Worm (Caenorhabditis elegans) whole organism, late embryonic: ENCODE measurements around the gene ZC395.4.

Source experiments
- F13H6.1 ChIP-seq: sonication (generic microtip); optimal IDR thresholded peaks from 2 replicates; lab custom pipeline; 2016; ENCODE audit warnings: missing genetic modification characterization, missing compliant biosample characterization
- K02D7.2 ChIP-seq: sonication (generic microtip); optimal IDR thresholded peaks from 2 replicates; lab custom pipeline; 2017; ENCODE audit warnings: mild to moderate bottlenecking, missing genetic modification characterization, missing compliant biosample characterization
- K09A11.1 ChIP-seq: sonication (generic microtip); optimal IDR thresholded peaks from 2 replicates; lab custom pipeline; 2017; ENCODE audit warnings: antibody characterized with exemption, mild to moderate bottlenecking, missing genetic modification characterization, missing compliant biosample characterization; ENCODE audit not compliant: insufficient read depth
- T23F11.4 ChIP-seq: fragments of 200-800 bp; sonication (Bioruptor generic); optimal IDR thresholded peaks from 2 replicates; lab custom pipeline; 2018; ENCODE audit warnings: mild to moderate bottlenecking, missing genetic modification characterization, missing compliant biosample characterization
- ceh-14 ChIP-seq: sonication (generic microtip); optimal IDR thresholded peaks from 2 replicates; lab custom pipeline; 2016; ENCODE audit warnings: missing genotype, missing genetic modification characterization, missing compliant biosample characterization
- ceh-19 ChIP-seq: fragments of 200-800 bp; sonication (Bioruptor generic); optimal IDR thresholded peaks from 2 replicates; lab custom pipeline; 2018; ENCODE audit warnings: mild to moderate bottlenecking, missing genetic modification characterization, missing compliant biosample characterization
- ceh-22 ChIP-seq: sonication (generic microtip); optimal IDR thresholded peaks from 2 replicates; lab custom pipeline; 2017; ENCODE audit warnings: missing biosample characterization, missing genetic modification characterization
- ceh-24 ChIP-seq: sonication (generic microtip); optimal IDR thresholded peaks from 2 replicates; lab custom pipeline; 2016; ENCODE audit warnings: mild to moderate bottlenecking, missing genetic modification characterization, missing compliant biosample characterization
- ceh-30 ChIP-seq: fragments of 150-350 bp; optimal IDR thresholded peaks from 2 replicates; lab custom pipeline; 2014; ENCODE audit warnings: missing biosample characterization, missing genetic modification characterization
- ceh-31 ChIP-seq: sonication (generic microtip); optimal IDR thresholded peaks from 2 replicates; lab custom pipeline; 2016; ENCODE audit warnings: missing genetic modification characterization, missing compliant biosample characterization
- ceh-34 ChIP-seq: sonication (generic microtip); optimal IDR thresholded peaks from 2 replicates; lab custom pipeline; 2016; ENCODE audit warnings: mild to moderate bottlenecking, missing genetic modification characterization, missing compliant biosample characterization
- ceh-45 ChIP-seq: fragments of 200-800 bp; sonication (Bioruptor generic); IDR thresholded peaks from 2 replicates; pipeline ENCODE4 v1.3.6; 2022; ENCODE audit warnings: missing genetic modification reagents, missing genetic modification characterization, missing compliant biosample characterization
- ceh-48 ChIP-seq: sonication (generic microtip); optimal IDR thresholded peaks from 2 replicates; lab custom pipeline; 2016; ENCODE audit warnings: missing genetic modification characterization, inconsistent platforms, missing compliant biosample characterization
- ceh-6 ChIP-seq: fragments of 200-800 bp; sonication (Bioruptor generic); optimal IDR thresholded peaks from 2 replicates; lab custom pipeline; 2018; ENCODE audit warnings: mild to moderate bottlenecking, missing genetic modification characterization, missing compliant biosample characterization
- ceh-9 ChIP-seq: sonication (generic microtip); optimal IDR thresholded peaks from 2 replicates; lab custom pipeline; 2016; ENCODE audit warnings: mild to moderate bottlenecking, missing genetic modification characterization, inconsistent platforms, missing compliant biosample characterization
- che-1 ChIP-seq: sonication (generic microtip); optimal IDR thresholded peaks from 2 replicates; lab custom pipeline; 2016; ENCODE audit warnings: mild to moderate bottlenecking, missing genetic modification characterization, missing compliant biosample characterization
- dve-1 ChIP-seq: sonication (generic microtip); optimal IDR thresholded peaks from 2 replicates; lab custom pipeline; 2017; ENCODE audit warnings: antibody characterized with exemption, mild to moderate bottlenecking, missing genetic modification characterization, missing compliant biosample characterization
- elt-2 ChIP-seq: sonication (generic microtip); optimal IDR thresholded peaks from 2 replicates; lab custom pipeline; 2016; ENCODE audit warnings: missing genetic modification reagents, missing genetic modification characterization, missing compliant biosample characterization
- elt-4 ChIP-seq: sonication (generic microtip); optimal IDR thresholded peaks from 2 replicates; lab custom pipeline; 2016; ENCODE audit warnings: missing genetic modification characterization, missing compliant biosample characterization
- ets-4 ChIP-seq: sonication (generic microtip); optimal IDR thresholded peaks from 2 replicates; lab custom pipeline; 2016; ENCODE audit warnings: missing genetic modification characterization, missing compliant biosample characterization
- eyg-1 ChIP-seq: sonication (generic microtip); optimal IDR thresholded peaks from 2 replicates; lab custom pipeline; 2016; ENCODE audit warnings: missing genotype, missing genetic modification characterization, missing compliant biosample characterization
- fax-1 ChIP-seq: sonication (generic microtip); optimal IDR thresholded peaks from 2 replicates; lab custom pipeline; 2016; ENCODE audit warnings: missing genotype, missing genetic modification characterization, missing compliant biosample characterization
- fkh-6 ChIP-seq: sonication (generic microtip); optimal IDR thresholded peaks from 2 replicates; lab custom pipeline; 2016; ENCODE audit warnings: missing genetic modification characterization, missing compliant biosample characterization
- lin-11 ChIP-seq: fragments of 200-800 bp; sonication (Bioruptor generic); optimal IDR thresholded peaks from 2 replicates; lab custom pipeline; 2018; ENCODE audit warnings: mild to moderate bottlenecking, missing genetic modification characterization, missing compliant biosample characterization
- mec-3 ChIP-seq: sonication (generic microtip); optimal IDR thresholded peaks from 2 replicates; lab custom pipeline; 2016; ENCODE audit warnings: borderline replicate concordance, missing genetic modification characterization, missing compliant biosample characterization
- nfya-1 ChIP-seq: sonication (generic microtip); optimal IDR thresholded peaks from 2 replicates; lab custom pipeline; 2017; ENCODE audit warnings: missing genetic modification characterization, mild to moderate bottlenecking, missing compliant biosample characterization, antibody characterized with exemption, moderate library complexity
- nhr-11 ChIP-seq: fragments of 150-350 bp; optimal IDR thresholded peaks from 2 replicates; lab custom pipeline; 2014; ENCODE audit warnings: missing biosample characterization, missing genetic modification characterization
- nhr-232 ChIP-seq: sonication (generic microtip); optimal IDR thresholded peaks from 2 replicates; lab custom pipeline; 2016; ENCODE audit warnings: missing genetic modification characterization, missing compliant biosample characterization
- odd-2 ChIP-seq: sonication (generic microtip); optimal IDR thresholded peaks from 2 replicates; lab custom pipeline; 2017; ENCODE audit warnings: antibody characterized with exemption, mild to moderate bottlenecking, missing genetic modification characterization, missing compliant biosample characterization
- pat-9 ChIP-seq: fragments of 200-800 bp; sonication (Bioruptor generic); optimal IDR thresholded peaks from 2 replicates; lab custom pipeline; 2018; ENCODE audit warnings: mild to moderate bottlenecking, missing genetic modification characterization, moderate library complexity, missing compliant biosample characterization
- pax-1 ChIP-seq: fragments of 150-350 bp; optimal IDR thresholded peaks from 2 replicates; lab custom pipeline; 2014; ENCODE audit warnings: missing biosample characterization, missing genetic modification characterization
- pha-4 ChIP-seq: fragments of 150-350 bp; optimal IDR thresholded peaks from 2 replicates; lab custom pipeline; 2018; ENCODE audit warnings: missing biosample characterization, missing genetic modification reagents, missing genetic modification characterization
- pqm-1 ChIP-seq: sonication (generic microtip); optimal IDR thresholded peaks from 2 replicates; lab custom pipeline; 2016; ENCODE audit warnings: missing genetic modification characterization, missing compliant biosample characterization
- pros-1 ChIP-seq: fragments of 150-350 bp; optimal IDR thresholded peaks from 2 replicates; lab custom pipeline; 2014; ENCODE audit warnings: missing biosample characterization, missing genetic modification reagents, missing genetic modification characterization
- sox-2 ChIP-seq: fragments of 200-800 bp; sonication (Bioruptor generic); IDR thresholded peaks from 2 replicates; pipeline ENCODE4 v1.3.6; 2022; ENCODE audit warnings: missing genetic modification reagents, missing genetic modification characterization, missing compliant biosample characterization
- syd-9 ChIP-seq: sonication (generic microtip); optimal IDR thresholded peaks from 2 replicates; lab custom pipeline; 2016; ENCODE audit warnings: mild to moderate bottlenecking, missing genetic modification characterization, moderate library complexity, missing compliant biosample characterization
- tbx-7 ChIP-seq: sonication (generic microtip); optimal IDR thresholded peaks from 2 replicates; lab custom pipeline; 2016; ENCODE audit warnings: missing genotype, missing genetic modification characterization, missing compliant biosample characterization
- ttx-3 ChIP-seq: sonication (generic microtip); optimal IDR thresholded peaks from 2 replicates; lab custom pipeline; 2016; ENCODE audit warnings: missing genetic modification reagents, missing genetic modification characterization, missing compliant biosample characterization
- unc-42 ChIP-seq: sonication (generic microtip); optimal IDR thresholded peaks from 2 replicates; lab custom pipeline; 2016; ENCODE audit warnings: missing genotype, missing genetic modification characterization, missing compliant biosample characterization
- unc-55 ChIP-seq: sonication (generic microtip); optimal IDR thresholded peaks from 2 replicates; lab custom pipeline; 2017; ENCODE audit warnings: missing biosample characterization, missing genetic modification reagents, missing genetic modification characterization
- unc-86 ChIP-seq: sonication (generic microtip); optimal IDR thresholded peaks from 2 replicates; lab custom pipeline; 2016; ENCODE audit warnings: missing genetic modification characterization, missing compliant biosample characterization
- zip-5 ChIP-seq: sonication (generic microtip); optimal IDR thresholded peaks from 2 replicates; lab custom pipeline; 2016; ENCODE audit warnings: missing genetic modification characterization, missing compliant biosample characterization
- ztf-16 ChIP-seq: sonication (generic microtip); optimal IDR thresholded peaks from 2 replicates; lab custom pipeline; 2017; ENCODE audit warnings: missing genetic modification characterization, missing compliant biosample characterization

Gene ZC395.4

DNA sequence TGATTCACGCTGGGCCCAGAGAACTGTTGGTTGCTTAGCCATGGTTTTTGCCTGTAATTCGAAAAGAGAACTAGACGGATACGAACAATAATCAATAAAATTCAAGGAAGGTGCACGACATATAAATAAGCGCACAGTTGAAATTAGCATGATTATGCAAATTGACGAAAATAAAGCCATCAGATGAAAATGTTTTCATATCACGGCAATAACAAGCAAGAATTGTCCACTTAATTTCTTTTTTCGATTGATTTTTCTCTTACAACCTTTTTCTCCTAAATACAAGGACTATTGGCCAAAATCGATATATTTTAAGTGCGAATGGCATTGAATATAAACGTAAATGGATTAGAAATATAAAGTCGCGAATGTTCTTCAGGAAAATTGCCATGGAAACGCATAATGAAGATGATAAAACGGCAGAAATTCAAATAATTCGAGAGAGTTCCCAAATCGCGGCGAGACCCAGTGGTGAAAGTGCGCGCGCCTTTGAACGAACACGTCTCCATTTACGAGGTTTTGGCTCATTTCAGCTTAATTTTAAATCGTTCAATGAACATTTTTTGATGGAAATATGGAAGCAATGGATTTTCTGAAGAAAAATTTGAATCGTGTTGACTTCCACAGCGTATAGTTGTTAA, 4.9 kb downstream of the ZC395.4 start, which contains the start of the genes daf-41 and toc-1:
Gene daf-41 (minus strand): TSS at position 51 of the 641 bp plus-strand sequence.
Gene toc-1 (plus strand): TSS at position 537 of the 641 bp plus-strand sequence.
- TF ChIP-seq ceh-31 (tag; lab: Kevin White, UChicago) (peak; percentile 44), ets-4 (no peak), ceh-14 (tag; lab: Kevin White, UChicago) (peak; percentile 49), pqm-1 (tag; lab: Kevin White, UChicago) (no peak), ceh-22 (tag; lab: Kevin White, UChicago) (no peak), nfya-1 (tag; lab: Kevin White, UChicago) (peak; percentile 23), unc-42 (tag; lab: Kevin White, UChicago) (peak; percentile 22), ceh-34 (peak; percentile 18), che-1 (tag; lab: Kevin White, UChicago) (no peak), unc-86 (no peak), ceh-24 (tag; lab: Kevin White, UChicago) (no peak), unc-55 (GFP tag; lab: Kevin White, UChicago) (peak; percentile 22), zip-5 (tag; lab: Kevin White, UChicago) (no peak), ceh-45 (GFP tag; lab: Robert Waterston, UW) (no peak), ceh-48 (tag; lab: Kevin White, UChicago) (peak; percentile 4), ttx-3 (no peak), syd-9 (no peak), fkh-6 (tag; lab: Kevin White, UChicago) (no peak), T23F11.4 (GFP tag; lab: Kevin White, UChicago) (no peak), nhr-232 (tag; lab: Kevin White, UChicago) (no peak), ceh-30 (tag; lab: Kevin White, UChicago) (no peak), nhr-11 (tag; lab: Kevin White, UChicago) (no peak)

DNA sequence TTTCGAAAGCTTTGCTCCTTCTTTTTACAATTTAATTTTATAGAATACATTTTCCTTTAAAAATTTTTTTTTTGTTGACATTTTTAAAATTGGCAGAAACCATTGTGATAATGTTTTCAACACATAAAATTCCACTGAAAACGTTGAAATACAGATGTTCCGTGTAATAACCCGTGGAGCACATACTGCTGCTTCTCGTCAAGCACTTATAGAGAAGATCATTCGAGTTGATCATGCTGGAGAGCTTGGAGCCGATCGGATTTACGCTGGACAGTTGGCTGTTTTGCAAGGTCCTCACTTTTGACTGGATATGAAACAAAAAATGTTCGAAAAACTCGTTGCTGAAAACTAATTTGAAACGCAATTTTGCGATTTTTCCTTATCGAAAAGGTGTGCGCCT, 7.8 kb downstream of the ZC395.4 start, which contains the start of gene clk-1:
Gene clk-1 (plus strand): TSS at position 155 of the 400 bp plus-strand sequence.
- TF ChIP-seq K09A11.1 (tag; lab: Kevin White, UChicago), result no peak
- TF ChIP-seq eyg-1, result no peak
- TF ChIP-seq ceh-45 (GFP tag; lab: Robert Waterston, UW), result no peak

- TF ChIP-seq unc-55 (GFP tag; lab: Kevin White, UChicago), result no peak
- TF ChIP-seq ceh-30 (tag; lab: Kevin White, UChicago), result no peak
- no peak for TF ChIP-seq ceh-19 (GFP tag; lab: Kevin White, UChicago)
- no peak for TF ChIP-seq lin-11
- no peak for TF ChIP-seq F13H6.1 (tag; lab: Kevin White, UChicago)
Measured at ce11 chrIII:5280228-5280627, 10.3 kb downstream of the ZC395.4 start.

DNA sequence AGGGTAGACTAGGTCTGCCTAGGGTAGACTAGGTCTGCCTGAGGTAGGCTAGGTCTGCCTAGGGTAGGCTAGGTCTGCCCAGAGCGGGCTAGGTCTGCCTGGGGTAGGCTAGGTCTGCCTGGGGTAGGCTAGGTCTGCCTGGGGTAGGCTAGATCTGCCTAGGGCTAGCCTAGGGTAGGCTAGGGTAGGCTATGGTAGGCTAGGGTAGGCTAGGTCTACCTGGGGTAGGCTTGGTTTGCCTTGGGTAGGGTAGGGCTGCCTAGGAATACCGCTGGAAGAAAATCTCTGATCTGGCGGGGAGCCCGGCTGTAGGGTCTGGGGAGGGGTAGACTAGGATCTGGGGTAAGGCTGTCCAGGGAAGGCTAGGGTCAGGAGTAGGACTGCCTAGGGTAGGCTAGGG, 15.6 kb downstream of the ZC395.4 start:
- TF ChIP-seq unc-42 (tag; lab: Kevin White, UChicago), result no peak
- TF ChIP-seq pqm-1 (tag; lab: Kevin White, UChicago), result no peak
- TF ChIP-seq pha-4 (tag; lab: Kevin White, UChicago), result no peak
- TF ChIP-seq nhr-11 (tag; lab: Kevin White, UChicago), result no peak
- TF ChIP-seq unc-55 (GFP tag; lab: Kevin White, UChicago), result no peak
- TF ChIP-seq K09A11.1 (tag; lab: Kevin White, UChicago), result no peak
- TF ChIP-seq, all 69 proteins: peak for 0

DNA sequence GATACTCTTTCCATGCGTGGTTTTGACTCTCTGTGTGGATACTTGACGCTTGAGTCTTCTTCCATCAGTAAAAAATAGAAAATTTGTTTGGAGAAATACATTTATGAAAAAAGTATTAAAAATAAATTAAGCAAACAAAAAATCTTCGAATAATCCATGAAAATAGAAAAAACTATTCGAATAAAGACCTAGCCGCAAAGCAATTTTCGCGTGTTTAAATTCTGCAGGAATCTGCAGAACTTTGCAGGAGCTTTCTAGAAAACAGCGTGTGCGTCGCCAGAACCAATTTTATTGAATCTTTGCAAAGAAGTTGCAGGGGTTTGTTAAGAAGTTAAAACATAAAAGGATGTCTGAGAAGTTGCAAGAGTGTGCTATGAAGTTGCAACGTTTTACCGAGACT, 16.3 kb downstream of the ZC395.4 start, which contains the start of gene ZC395.11:
Gene ZC395.11 (minus strand): TSS at position 101 of the 400 bp plus-strand sequence.
- TF ChIP-seq unc-42 (tag; lab: Kevin White, UChicago) (no peak), odd-2 (tag; lab: Kevin White, UChicago) (no peak), K02D7.2 (tag; lab: Kevin White, UChicago) (no peak), ztf-16 (tag; lab: Kevin White, UChicago) (no peak), elt-2 (tag; lab: Kevin White, UChicago) (no peak), ceh-14 (tag; lab: Kevin White, UChicago) (no peak), F13H6.1 (tag; lab: Kevin White, UChicago) (no peak), ceh-9 (tag; lab: Kevin White, UChicago) (no peak), ceh-6 (GFP tag; lab: Kevin White, UChicago) (no peak), dve-1 (tag; lab: Kevin White, UChicago) (no peak), elt-4 (tag; lab: Kevin White, UChicago) (no peak), pros-1 (tag; lab: Kevin White, UChicago) (no peak), pat-9 (no peak), pax-1 (tag; lab: Kevin White, UChicago) (no peak), fax-1 (tag; lab: Kevin White, UChicago) (no peak), ceh-19 (GFP tag; lab: Kevin White, UChicago) (no peak), sox-2 (no peak), mec-3 (tag; lab: Kevin White, UChicago) (no peak), tbx-7 (tag; lab: Kevin White, UChicago) (no peak), ceh-30 (tag; lab: Kevin White, UChicago) (no peak)
